Fruit fly (Drosophila melanogaster) S2 (cell line): ENCODE results near the gene Gr21a.

Source experiments
- CG8478 ChIP-seq: fragments of >200 bp; optimal IDR thresholded peaks from 2 replicates; lab custom pipeline; 2018
- CTCF ChIP-seq, 2 experiments: fragments of >200 bp; optimal IDR thresholded peaks; 2 replicates each; lab custom pipeline; 2018

Gene Gr21a

dm6 chr2L:780182-780581 is at the start of gene Gr21a:
Gr21a (plus strand) TSS chr2L:780482.
- no peak for TF ChIP-seq CTCF (optimal IDR thresholded peaks at IDR 0.05; lab: Kevin White, UChicago)
- TF ChIP-seq CG8478 (lab: Kevin White, UChicago) = no peak

- TF ChIP-seq CTCF (optimal IDR thresholded peaks at IDR 0.05; lab: Kevin White, UChicago) = no peak
- TF ChIP-seq CG8478 (lab: Kevin White, UChicago) = no peak
Measured at dm6 chr2L:732105-732504, 48.2 kb upstream of the Gr21a start.

- TF ChIP-seq CTCF (optimal IDR thresholded peaks at IDR 0.05; lab: Kevin White, UChicago) = no peak
- TF ChIP-seq CG8478 (lab: Kevin White, UChicago) = no peak
Measured at dm6 chr2L:734120-734519, 46.2 kb upstream of the Gr21a start.

dm6 chr2L:735772-736171 is 44.5 kb upstream of the Gr21a start:
- TF ChIP-seq CG8478 (lab: Kevin White, UChicago) (no peak), CTCF (optimal IDR thresholded peaks at IDR 0.05; lab: Kevin White, UChicago) (no peak)

- TF ChIP-seq CG8478 (lab: Kevin White, UChicago) = no peak
- TF ChIP-seq CTCF (optimal IDR thresholded peaks at IDR 0.05; lab: Kevin White, UChicago) = peak; percentile 96 to 98
Measured at dm6 chr2L:740031-740430, 40.3 kb upstream of the Gr21a start.

dm6 chr2L:744295-744694 is 36.0 kb upstream of the Gr21a start, which contains the start of gene Eaat2:
Eaat2 (minus strand) TSS chr2L:744395.
- TF ChIP-seq CG8478 (lab: Kevin White, UChicago) (no peak), CTCF (optimal IDR thresholded peaks at IDR 0.05; lab: Kevin White, UChicago) (no peak)

- peak in 1 of 2 experiments; percentile 0 for TF ChIP-seq CTCF (optimal IDR thresholded peaks at IDR 0.05; lab: Kevin White, UChicago)
- TF ChIP-seq CG8478 (lab: Kevin White, UChicago) = no peak
Measured at dm6 chr2L:745785-746184, 34.5 kb upstream of the Gr21a start.

dm6 chr2L:749645-750044 is 30.6 kb upstream of the Gr21a start, which contains the start of gene GABA-B-R3:
GABA-B-R3 (plus strand) TSS chr2L:749945.
- no peak for TF ChIP-seq CG8478 (lab: Kevin White, UChicago)
- TF ChIP-seq CTCF (optimal IDR thresholded peaks at IDR 0.05; lab: Kevin White, UChicago) = no peak

- TF ChIP-seq CTCF (optimal IDR thresholded peaks at IDR 0.05; lab: Kevin White, UChicago) (no peak), CG8478 (lab: Kevin White, UChicago) (no peak)
Measured at dm6 chr2L:750299-750698, 30.0 kb upstream of the Gr21a start.

dm6 chr2L:773247-773646 is 7.0 kb upstream of the Gr21a start, which contains the start of gene CG12506:
CG12506 (plus strand) TSS chr2L:773547.
- TF ChIP-seq CTCF (optimal IDR thresholded peaks at IDR 0.05; lab: Kevin White, UChicago) (no peak), CG8478 (lab: Kevin White, UChicago) (no peak)

dm6 chr2L:776236-776635 is 4.0 kb upstream of the Gr21a start, which contains the start of gene CG13946:
CG13946 (plus strand) TSS chr2L:776536.
- TF ChIP-seq CG8478 (lab: Kevin White, UChicago) = no peak
- no peak for TF ChIP-seq CTCF (optimal IDR thresholded peaks at IDR 0.05; lab: Kevin White, UChicago)

- TF ChIP-seq CG8478 (lab: Kevin White, UChicago) = no peak
- TF ChIP-seq CTCF (optimal IDR thresholded peaks at IDR 0.05; lab: Kevin White, UChicago) = no peak
Measured at dm6 chr2L:779123-779584, 1.1 kb upstream of the Gr21a start, which contains the start of gene CG13947. CG13947 (plus strand) TSS chr2L:779173.

- TF ChIP-seq CG8478 (lab: Kevin White, UChicago) (no peak), CTCF (optimal IDR thresholded peaks at IDR 0.05; lab: Kevin White, UChicago) (no peak)
Measured at dm6 chr2L:780851-781250, 569 bp downstream of the Gr21a start.

dm6 chr2L:784036-784435 is 3.8 kb downstream of the Gr21a start, which contains the start of gene CG3544:
CG3544 (plus strand) TSS chr2L:784336.
- no peak for TF ChIP-seq CTCF (optimal IDR thresholded peaks at IDR 0.05; lab: Kevin White, UChicago)
- no peak for TF ChIP-seq CG8478 (lab: Kevin White, UChicago)

- TF ChIP-seq CTCF (optimal IDR thresholded peaks at IDR 0.05; lab: Kevin White, UChicago) (no peak), CG8478 (lab: Kevin White, UChicago) (no peak)
Measured at dm6 chr2L:789966-790365, 9.7 kb downstream of the Gr21a start.

- TF ChIP-seq CG8478 (lab: Kevin White, UChicago) = no peak
- no peak for TF ChIP-seq CTCF (optimal IDR thresholded peaks at IDR 0.05; lab: Kevin White, UChicago)
Measured at dm6 chr2L:790698-791097, 10.4 kb downstream of the Gr21a start, which contains the start of gene Pkg21D. Pkg21D (minus strand) TSS chr2L:790798.
